Worm (Caenorhabditis elegans): ENCODE results near the gene C03B1.17.
A peak's percentile ranks its signal among the peaks of the same experiment; 100 is the strongest.

C03B1.17 gene

ce11 chrX:6371192-6372116, 2.0 kb upstream of the C03B1.17 start (continued):
- TF ChIP-seq gei-17 (GFP tag; optimal IDR thresholded peaks at IDR 0.05) (peak; percentile 28), athp-1 (tag; optimal IDR thresholded peaks at IDR 0.05) (peak; percentile 6)

- no peak for TF ChIP-seq madf-6 (GFP tag; IDR thresholded peaks at IDR 0.05)
- no peak for TF ChIP-seq ceh-40 (GFP tag; IDR thresholded peaks at IDR 0.05)
- no peak for TF ChIP-seq athp-1 (tag; optimal IDR thresholded peaks at IDR 0.05)
- no peak for TF ChIP-seq attf-5 (GFP tag; optimal IDR thresholded peaks at IDR 0.05)
- TF ChIP-seq xnd-1 (tag; optimal IDR thresholded peaks at IDR 0.05): no peak
- no peak for TF ChIP-seq lin-26 (GFP tag; IDR thresholded peaks at IDR 0.05)
- no peak for TF ChIP-seq ztf-28 (GFP tag; IDR thresholded peaks at IDR 0.05)
- TF ChIP-seq snpc-1.3 (tag; optimal IDR thresholded peaks at IDR 0.05; ENCODE audit: insufficient read depth): no peak
- TF ChIP-seq dpff-1 (tag; optimal IDR thresholded peaks at IDR 0.05): no peak
- no peak for TF ChIP-seq aptf-2 (GFP tag; conservative IDR thresholded peaks at IDR 0.05)
- no peak for TF ChIP-seq ztf-25 (GFP tag; IDR thresholded peaks at IDR 0.05)
Measured at ce11 chrX:6374451-6374850, 1.0 kb downstream of the C03B1.17 start, which contains the start of gene C03B1.1. C03B1.1 (plus strand) TSS chrX:6374751.

ce11 chrX:6377634-6378288, 4.3 kb downstream of the C03B1.17 start, which contains the start of gene lmp-1:
lmp-1 (minus strand) TSS chrX:6377684.
- TF ChIP-seq nhr-80 (tag; optimal IDR thresholded peaks at IDR 0.05) (peak; percentile 27), ama-1 (optimal IDR thresholded peaks at IDR 0.05) (peak; percentile 74), ama-1 (GFP tag; optimal IDR thresholded peaks at IDR 0.05) (no peak), sptf-2 (GFP tag; optimal IDR thresholded peaks at IDR 0.05) (no peak), aptf-3 (GFP tag; IDR thresholded peaks at IDR 0.05) (no peak)

DNA sequence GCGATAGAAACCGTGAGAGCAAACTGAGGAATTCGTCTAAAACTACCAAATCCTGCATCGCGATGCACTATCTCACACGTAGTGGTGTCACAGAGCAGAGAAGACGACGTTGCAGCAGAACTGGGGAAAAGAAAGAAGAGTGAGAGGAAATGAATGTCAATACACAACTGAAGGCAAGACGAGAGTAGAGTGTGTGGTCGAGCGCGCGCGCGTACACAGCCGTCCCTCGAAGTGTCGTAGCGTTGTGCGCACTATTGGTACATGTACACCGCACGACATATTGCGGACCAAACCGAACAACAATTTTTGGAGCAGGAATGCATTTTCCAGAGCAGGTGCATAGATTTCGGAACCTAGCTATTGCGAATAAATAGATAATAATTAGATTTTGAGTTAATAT, 4.9 kb downstream of the C03B1.17 start:
- no peak for TF ChIP-seq T26A5.8 (tag; optimal IDR thresholded peaks at IDR 0.05)
- no peak for TF ChIP-seq Y95B8A.8 (GFP tag; IDR thresholded peaks at IDR 0.05)
- TF ChIP-seq pbrm-1 (GFP tag; IDR thresholded peaks at IDR 0.05): no peak
- no peak for TF ChIP-seq hlh-26 (GFP tag; conservative IDR thresholded peaks at IDR 0.05)
- no peak for TF ChIP-seq aptf-2 (GFP tag; conservative IDR thresholded peaks at IDR 0.05)
- no peak for TF ChIP-seq lin-35 (GFP tag; optimal IDR thresholded peaks at IDR 0.05)
- no peak for TF ChIP-seq let-526 (GFP tag; IDR thresholded peaks at IDR 0.05)
- TF ChIP-seq aptf-3 (GFP tag; IDR thresholded peaks at IDR 0.05): no peak
- TF ChIP-seq ceh-79 (tag; optimal IDR thresholded peaks at IDR 0.05): no peak
- TF ChIP-seq rpc-1 (optimal IDR thresholded peaks at IDR 0.05): no peak
- no peak for TF ChIP-seq rpc-1 (tag; optimal IDR thresholded peaks at IDR 0.05)
- no peak for TF ChIP-seq F57A8.1 (GFP tag; optimal IDR thresholded peaks at IDR 0.05)
- TF ChIP-seq ceh-58 (GFP tag; IDR thresholded peaks at IDR 0.05): no peak
- no peak for TF ChIP-seq ztf-3 (GFP tag; optimal IDR thresholded peaks at IDR 0.05)
- peak; percentile 25 for TF ChIP-seq ZK185.1 (tag; optimal IDR thresholded peaks at IDR 0.05; ENCODE audit: poor library complexity, severe bottlenecking)
- TF ChIP-seq nhr-80 (tag; optimal IDR thresholded peaks at IDR 0.05): peak; percentile 59
- no peak for TF ChIP-seq lsl-1 (GFP tag; optimal IDR thresholded peaks at IDR 0.05)
- TF ChIP-seq unc-62 (GFP tag; optimal IDR thresholded peaks at IDR 0.05): no peak
- no peak for TF ChIP-seq Y53F4B.3 (GFP tag; IDR thresholded peaks at IDR 0.05)
- TF ChIP-seq lin-26 (GFP tag; IDR thresholded peaks at IDR 0.05): peak; percentile 64
- no peak for TF ChIP-seq hmg-20 (GFP tag; IDR thresholded peaks at IDR 0.05)
- peak; percentile 56 for TF ChIP-seq dox-1 (GFP tag; IDR thresholded peaks at IDR 0.05)
- TF ChIP-seq mel-28 (tag; optimal IDR thresholded peaks at IDR 0.05; ENCODE audit: borderline replicate concordance): no peak
- TF ChIP-seq ceh-100 (GFP tag; IDR thresholded peaks at IDR 0.05): no peak
- TF ChIP-seq snpc-1.1 (tag; optimal IDR thresholded peaks at IDR 0.05; ENCODE audit: insufficient read depth): no peak
- peak; percentile 34 for TF ChIP-seq madf-10 (tag; optimal IDR thresholded peaks at IDR 0.05)
- peak; percentile 38 for TF ChIP-seq tbp1 (GFP tag; optimal IDR thresholded peaks at IDR 0.05)
- TF ChIP-seq cebp-2 (GFP tag; IDR thresholded peaks at IDR 0.05): no peak
- no peak for TF ChIP-seq tlf-1 (GFP tag; optimal IDR thresholded peaks at IDR 0.05)

All from whole organism, young adult.